Worm (Caenorhabditis elegans): ENCODE measurements around the gene F55D10.4.

Gene F55D10.4

ce11 chrX:4704877-4705276, 15.6 kb downstream of the F55D10.4 start, which contains the start of gene aqp-8:
Gene aqp-8, minus strand, starts transcription at chrX:4704977.
- TF ChIP-seq hmbx-1 (tag; optimal IDR thresholded peaks at IDR 0.05) (no peak), hmg-4 (GFP tag; optimal IDR thresholded peaks at IDR 0.05) (no peak), pes-1 (GFP tag; IDR thresholded peaks at IDR 0.05) (no peak), sea-1 (GFP tag; conservative IDR thresholded peaks at IDR 0.05) (no peak), B0310.2 (tag; optimal IDR thresholded peaks at IDR 0.05) (no peak), tbx-37 (GFP tag; conservative IDR thresholded peaks at IDR 0.05) (no peak), ets-7 (tag; optimal IDR thresholded peaks at IDR 0.05) (no peak), flt-1 (GFP tag; IDR thresholded peaks at IDR 0.05) (no peak), ceh-13 (GFP tag; optimal IDR thresholded peaks at IDR 0.05) (no peak), hnd-1 (tag; optimal IDR thresholded peaks at IDR 0.05) (no peak), tbx-11 (GFP tag; IDR thresholded peaks at IDR 0.05) (no peak), ceh-36 (tag; optimal IDR thresholded peaks at IDR 0.05) (no peak), ama-1 (optimal IDR thresholded peaks at IDR 0.05) (no peak), F13C5.2 (tag; optimal IDR thresholded peaks at IDR 0.05) (no peak), scrt-1 (GFP tag; IDR thresholded peaks at IDR 0.05) (no peak), tra-4 (tag; optimal IDR thresholded peaks at IDR 0.05) (no peak), aly-1 (tag; optimal IDR thresholded peaks at IDR 0.05) (no peak)

ce11 chrX:4700083-4700482, 20.4 kb downstream of the F55D10.4 start:
- TF ChIP-seq tra-4 (tag; optimal IDR thresholded peaks at IDR 0.05) (no peak), tbx-11 (GFP tag; IDR thresholded peaks at IDR 0.05) (no peak), sea-1 (GFP tag; conservative IDR thresholded peaks at IDR 0.05) (no peak), scrt-1 (GFP tag; IDR thresholded peaks at IDR 0.05) (no peak), hmbx-1 (tag; optimal IDR thresholded peaks at IDR 0.05) (no peak), ets-7 (tag; optimal IDR thresholded peaks at IDR 0.05) (no peak), flt-1 (GFP tag; IDR thresholded peaks at IDR 0.05) (no peak)

DNA sequence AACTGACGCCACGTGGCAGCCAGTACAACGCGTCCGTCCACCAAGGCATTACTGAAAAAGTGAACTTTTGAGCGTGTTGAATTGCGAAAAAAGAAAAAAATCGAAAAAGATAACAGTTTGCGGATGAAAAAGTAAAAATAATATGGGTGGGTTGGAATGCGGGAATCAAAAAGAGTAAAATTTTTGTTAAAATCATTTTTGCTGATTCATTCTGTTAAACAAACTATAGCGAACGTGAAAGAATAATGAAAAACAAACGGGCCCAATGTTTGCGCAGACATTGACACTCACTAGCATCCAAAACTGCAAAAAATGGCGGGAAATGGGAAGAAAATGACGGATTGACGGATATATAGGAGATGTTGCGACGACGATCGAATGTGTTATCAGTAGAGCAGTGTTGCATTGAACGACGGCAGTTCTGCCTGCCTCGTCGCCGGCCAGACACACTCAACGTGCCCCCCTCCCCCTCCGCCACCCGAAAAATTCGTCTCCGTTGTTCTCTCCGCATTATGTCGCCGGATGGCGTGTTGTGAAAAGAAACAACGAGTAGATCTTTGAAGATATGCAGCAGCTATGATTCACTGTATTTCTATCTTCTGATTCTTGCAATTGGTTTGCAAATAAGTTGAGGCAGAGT, 20.9 kb downstream of the F55D10.4 start, which contains the start of gene hyl-2:
Gene hyl-2, minus strand, starts transcription at position 51 of the 640 bp plus-strand sequence.
- TF ChIP-seq B0310.2 (tag; optimal IDR thresholded peaks at IDR 0.05) (no peak), ceh-13 (GFP tag; optimal IDR thresholded peaks at IDR 0.05) (no peak), F13C5.2 (tag; optimal IDR thresholded peaks at IDR 0.05) (peak; percentile 28), scrt-1 (GFP tag; IDR thresholded peaks at IDR 0.05) (no peak), ets-7 (tag; optimal IDR thresholded peaks at IDR 0.05) (no peak), hmg-4 (GFP tag; optimal IDR thresholded peaks at IDR 0.05) (peak; percentile 47)

DNA sequence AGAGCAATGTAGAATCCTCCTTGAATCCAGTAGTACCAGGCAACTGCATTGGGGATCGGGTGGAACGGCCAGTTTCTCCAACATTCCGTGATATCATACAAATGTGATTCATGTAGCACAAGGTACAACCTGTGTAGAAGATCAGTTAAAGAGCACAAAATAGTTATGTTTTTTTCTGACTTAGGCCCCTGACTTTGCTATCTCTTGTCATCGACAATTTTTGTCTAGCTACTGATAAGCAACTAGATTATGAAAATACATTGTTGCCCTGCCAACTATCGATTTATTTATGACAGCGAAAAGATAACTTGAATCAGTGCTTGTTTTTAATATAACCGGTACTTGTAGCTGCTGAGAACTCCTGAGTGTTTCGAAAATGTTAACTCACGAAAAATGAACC, 22.2 kb downstream of the F55D10.4 start:
- TF ChIP-seq ceh-36 (tag; optimal IDR thresholded peaks at IDR 0.05) (no peak), scrt-1 (GFP tag; IDR thresholded peaks at IDR 0.05) (no peak), ceh-13 (GFP tag; optimal IDR thresholded peaks at IDR 0.05) (no peak), ama-1 (optimal IDR thresholded peaks at IDR 0.05) (no peak), tra-4 (tag; optimal IDR thresholded peaks at IDR 0.05) (no peak), aly-1 (tag; optimal IDR thresholded peaks at IDR 0.05) (no peak), hmbx-1 (tag; optimal IDR thresholded peaks at IDR 0.05) (no peak), pes-1 (GFP tag; IDR thresholded peaks at IDR 0.05) (no peak), sea-1 (GFP tag; conservative IDR thresholded peaks at IDR 0.05) (no peak), tbx-11 (GFP tag; IDR thresholded peaks at IDR 0.05) (no peak), hmg-4 (GFP tag; optimal IDR thresholded peaks at IDR 0.05) (no peak), flt-1 (GFP tag; IDR thresholded peaks at IDR 0.05) (no peak), ets-7 (tag; optimal IDR thresholded peaks at IDR 0.05) (no peak)

DNA sequence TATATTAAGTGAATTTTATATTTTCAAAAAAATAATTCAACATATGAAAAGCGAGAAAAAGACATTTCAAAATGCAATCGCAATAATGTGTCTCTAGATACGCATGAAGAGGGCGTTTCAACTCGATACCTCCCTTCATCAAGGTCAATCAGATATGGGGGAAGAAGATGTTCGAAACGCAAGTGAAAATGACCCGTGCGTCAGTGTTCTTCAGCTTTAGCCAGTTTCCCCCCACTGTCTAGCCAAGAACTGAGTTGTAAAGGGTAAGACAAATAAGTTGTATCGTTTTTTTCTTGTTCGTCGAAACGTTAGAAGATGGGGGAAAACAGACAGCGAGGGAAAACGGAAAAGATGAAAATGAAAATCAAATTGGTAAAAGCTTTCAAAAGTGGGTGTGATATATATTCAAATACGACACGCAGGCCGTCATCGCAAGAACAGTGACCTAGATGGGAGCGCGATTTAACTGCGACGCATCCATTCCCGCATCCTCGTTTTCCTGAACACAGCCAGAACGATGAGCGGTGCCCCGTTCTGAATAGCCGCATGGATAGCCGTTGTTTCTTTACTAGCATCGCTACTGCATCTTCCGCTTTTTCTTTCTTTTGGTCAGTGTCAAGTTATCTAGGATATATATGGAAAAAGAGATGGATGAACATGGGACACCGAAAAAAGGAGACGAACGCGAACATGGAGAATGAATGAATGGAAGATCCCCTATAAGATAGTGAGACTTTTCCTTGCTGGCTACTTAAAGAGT, 25.7 kb downstream of the F55D10.4 start:
- no peak for TF ChIP-seq aly-1 (tag; optimal IDR thresholded peaks at IDR 0.05)
- TF ChIP-seq ceh-36 (tag; optimal IDR thresholded peaks at IDR 0.05), result no peak
- no peak for TF ChIP-seq sea-1 (GFP tag; conservative IDR thresholded peaks at IDR 0.05)
- TF ChIP-seq ets-7 (tag; optimal IDR thresholded peaks at IDR 0.05), result no peak
- TF ChIP-seq tbx-11 (GFP tag; IDR thresholded peaks at IDR 0.05), result no peak
- no peak for TF ChIP-seq B0310.2 (tag; optimal IDR thresholded peaks at IDR 0.05)
- TF ChIP-seq hmg-4 (GFP tag; optimal IDR thresholded peaks at IDR 0.05), result no peak
- TF ChIP-seq flt-1 (GFP tag; IDR thresholded peaks at IDR 0.05), result no peak
- no peak for TF ChIP-seq ama-1 (optimal IDR thresholded peaks at IDR 0.05)
- TF ChIP-seq F13C5.2 (tag; optimal IDR thresholded peaks at IDR 0.05), result no peak
- TF ChIP-seq ceh-13 (GFP tag; optimal IDR thresholded peaks at IDR 0.05), result no peak
- TF ChIP-seq hnd-1 (tag; optimal IDR thresholded peaks at IDR 0.05), result no peak
- no peak for TF ChIP-seq pes-1 (GFP tag; IDR thresholded peaks at IDR 0.05)
- no peak for TF ChIP-seq hmbx-1 (tag; optimal IDR thresholded peaks at IDR 0.05)
- TF ChIP-seq scrt-1 (GFP tag; IDR thresholded peaks at IDR 0.05), result no peak
- no peak for TF ChIP-seq tbx-37 (GFP tag; conservative IDR thresholded peaks at IDR 0.05)

- no peak for TF ChIP-seq scrt-1 (GFP tag; IDR thresholded peaks at IDR 0.05)
- no peak for TF ChIP-seq hmg-4 (GFP tag; optimal IDR thresholded peaks at IDR 0.05)
- TF ChIP-seq pes-1 (GFP tag; IDR thresholded peaks at IDR 0.05), result no peak
- TF ChIP-seq tbx-37 (GFP tag; conservative IDR thresholded peaks at IDR 0.05), result no peak
- TF ChIP-seq sea-1 (GFP tag; conservative IDR thresholded peaks at IDR 0.05), result no peak
- no peak for TF ChIP-seq B0310.2 (tag; optimal IDR thresholded peaks at IDR 0.05)
- no peak for TF ChIP-seq tra-4 (tag; optimal IDR thresholded peaks at IDR 0.05)
- no peak for TF ChIP-seq F13C5.2 (tag; optimal IDR thresholded peaks at IDR 0.05)
- no peak for TF ChIP-seq ceh-13 (GFP tag; optimal IDR thresholded peaks at IDR 0.05)
- no peak for TF ChIP-seq ets-7 (tag; optimal IDR thresholded peaks at IDR 0.05)
- no peak for TF ChIP-seq ama-1 (optimal IDR thresholded peaks at IDR 0.05)
- no peak for TF ChIP-seq aly-1 (tag; optimal IDR thresholded peaks at IDR 0.05)
- no peak for TF ChIP-seq tbx-11 (GFP tag; IDR thresholded peaks at IDR 0.05)
- TF ChIP-seq flt-1 (GFP tag; IDR thresholded peaks at IDR 0.05), result no peak
These were observed 29.2 kb downstream of the F55D10.4 start, which contains the start of gene K02G10.5 for ce11 chrX:4691148-4691773. Gene K02G10.5, minus strand, starts transcription at chrX:4691198.
